Fruit fly (Drosophila melanogaster): ENCODE measurements around the gene ssp2.

dm6 chr3L:13996437-13996836, 31.4 kb downstream of the ssp2 start:
- TF ChIP-seq CTCF (optimal IDR thresholded peaks at IDR 0.05) (no peak), CG8478 (optimal IDR thresholded peaks at IDR 0.05) (no peak)
